Fruit fly (Drosophila melanogaster) S2 (cell line): Measurements from ENCODE around the gene CG13255.
A peak's percentile ranks its signal among the peaks of the same experiment; 100 is the strongest.

ENCODE experiments used
- CG8478 ChIP-seq: fragments of >200 bp; optimal IDR thresholded peaks from 2 replicates; lab custom pipeline; 2018
- CTCF ChIP-seq, 2 experiments: fragments of >200 bp; optimal IDR thresholded peaks; 2 replicates each; lab custom pipeline; 2018

The CG13255 gene

dm6 chr3L:20837040-20837830 lies at the start of gene CG13255:
CG13255 (plus strand) TSS chr3L:20837488.
- TF ChIP-seq CTCF (optimal IDR thresholded peaks at IDR 0.05; lab: Kevin White, UChicago), result no peak

DNA sequence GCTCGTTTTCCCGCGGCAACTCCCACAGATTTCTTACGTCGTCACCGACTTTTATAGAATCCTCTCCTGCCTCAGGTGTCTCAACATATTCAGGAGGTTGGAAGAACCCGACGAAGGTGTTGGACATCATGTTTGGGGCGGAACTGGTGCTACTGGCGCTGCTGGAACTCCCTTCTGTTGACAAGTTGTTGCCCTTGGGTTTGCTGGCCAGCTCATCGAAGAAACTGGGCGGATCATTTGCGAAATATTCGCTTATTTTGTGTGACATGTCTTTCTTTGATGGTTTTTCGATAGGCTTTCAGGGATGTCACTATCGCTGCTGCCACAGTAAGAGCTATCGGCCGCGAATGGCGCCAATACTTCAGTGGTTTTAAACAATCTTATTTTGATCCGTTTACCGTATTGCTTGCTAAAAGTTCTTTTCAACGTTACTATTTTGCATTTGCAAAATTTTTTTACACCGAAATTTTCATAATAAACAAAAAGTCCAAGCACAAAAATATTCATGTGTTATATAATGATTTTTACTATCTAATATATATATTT lies 49.4 kb upstream of the CG13255 start, which contains the start of gene CG11396:
TSS of gene CG11396 (minus strand) at position 303 of the 546 bp plus-strand sequence.
- TF ChIP-seq CTCF (optimal IDR thresholded peaks at IDR 0.05; lab: Kevin White, UChicago) (no peak), CG8478 (lab: Kevin White, UChicago) (no peak)

DNA sequence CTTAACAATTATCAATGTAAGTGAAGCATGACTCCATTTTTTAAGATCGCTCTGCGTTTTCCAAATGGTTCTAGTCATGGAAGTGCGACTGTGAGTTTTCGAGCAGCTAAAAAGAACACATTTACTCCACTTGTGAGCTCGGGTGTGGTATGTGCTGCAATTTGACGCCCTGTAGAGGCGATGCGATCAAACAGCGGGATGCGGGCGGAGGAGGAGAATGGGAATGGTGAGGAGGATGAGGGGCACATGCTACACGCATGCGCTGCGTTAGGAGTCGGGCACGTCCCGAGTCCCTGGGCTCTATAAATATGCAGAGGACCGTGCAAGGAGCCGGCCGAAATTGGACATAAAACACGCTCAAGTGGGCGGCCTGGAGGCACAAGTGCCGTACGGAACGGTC lies 48.0 kb upstream of the CG13255 start:
- TF ChIP-seq CTCF (optimal IDR thresholded peaks at IDR 0.05; lab: Kevin White, UChicago) (no peak), CG8478 (lab: Kevin White, UChicago) (no peak)

dm6 chr3L:20792693-20793092 lies 44.6 kb upstream of the CG13255 start, which contains the start of gene Six4:
Six4 (minus strand) TSS chr3L:20792777.
- TF ChIP-seq CTCF (optimal IDR thresholded peaks at IDR 0.05; lab: Kevin White, UChicago) (no peak), CG8478 (lab: Kevin White, UChicago) (no peak)

dm6 chr3L:20796757-20797156 lies 40.5 kb upstream of the CG13255 start:
- TF ChIP-seq CG8478 (lab: Kevin White, UChicago) (no peak), CTCF (optimal IDR thresholded peaks at IDR 0.05; lab: Kevin White, UChicago) (no peak)

- TF ChIP-seq CG8478 (lab: Kevin White, UChicago), result no peak
- no peak for TF ChIP-seq CTCF (optimal IDR thresholded peaks at IDR 0.05; lab: Kevin White, UChicago)
Observed at dm6 chr3L:20797379-20797778, 39.9 kb upstream of the CG13255 start.

dm6 chr3L:20798325-20798846 lies 38.9 kb upstream of the CG13255 start, which contains the start of the genes CG3698 and tzn:
CG3698 (minus strand) TSS chr3L:20798375.
tzn (plus strand) TSS chr3L:20798645.
- TF ChIP-seq CG8478 (lab: Kevin White, UChicago) (no peak), CTCF (optimal IDR thresholded peaks at IDR 0.05; lab: Kevin White, UChicago) (peak; percentile 86 to 91)

DNA sequence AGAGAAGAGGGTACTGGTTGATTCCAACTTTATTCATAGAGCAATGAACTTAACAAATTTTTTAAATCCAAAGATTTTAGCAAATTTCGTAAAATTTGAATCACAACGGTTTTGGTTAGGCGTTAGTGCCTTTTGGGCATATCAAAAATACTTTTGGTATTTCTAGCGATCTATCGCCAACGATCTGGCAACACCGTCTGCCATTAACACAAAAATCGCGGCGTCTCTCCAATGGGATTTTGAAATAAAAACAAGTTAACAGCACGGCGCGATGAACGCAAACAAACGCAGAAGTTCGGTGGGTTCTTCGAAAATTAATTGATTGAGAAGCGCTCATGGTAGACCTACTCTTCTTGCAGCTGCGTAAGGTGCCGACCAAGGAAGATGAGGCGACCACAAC lies 37.1 kb upstream of the CG13255 start, which contains the start of gene Spc105R:
TSS of gene Spc105R (plus strand) at position 203 of the 400 bp plus-strand sequence.
- TF ChIP-seq CG8478 (lab: Kevin White, UChicago), result no peak
- peak; percentile 3 to 32 for TF ChIP-seq CTCF (optimal IDR thresholded peaks at IDR 0.05; lab: Kevin White, UChicago)

- TF ChIP-seq CTCF (optimal IDR thresholded peaks at IDR 0.05; lab: Kevin White, UChicago) (no peak), CG8478 (lab: Kevin White, UChicago) (no peak)
Observed at dm6 chr3L:20809088-20809999, 27.9 kb upstream of the CG13255 start, which contains the start of the genes CG3634 and HIPP1. CG3634 (minus strand) TSS chr3L:20809272. HIPP1 (plus strand) TSS chr3L:20809669.

- TF ChIP-seq CG8478 (lab: Kevin White, UChicago) (no peak), CTCF (optimal IDR thresholded peaks at IDR 0.05; lab: Kevin White, UChicago) (no peak)
Observed at dm6 chr3L:20815666-20816375, 21.5 kb upstream of the CG13255 start, which contains the start of the genes CG3618 and Pka-R1. CG3618 (minus strand) TSS chr3L:20816075. Pka-R1 (plus strand) TSS chr3L:20816118.

DNA sequence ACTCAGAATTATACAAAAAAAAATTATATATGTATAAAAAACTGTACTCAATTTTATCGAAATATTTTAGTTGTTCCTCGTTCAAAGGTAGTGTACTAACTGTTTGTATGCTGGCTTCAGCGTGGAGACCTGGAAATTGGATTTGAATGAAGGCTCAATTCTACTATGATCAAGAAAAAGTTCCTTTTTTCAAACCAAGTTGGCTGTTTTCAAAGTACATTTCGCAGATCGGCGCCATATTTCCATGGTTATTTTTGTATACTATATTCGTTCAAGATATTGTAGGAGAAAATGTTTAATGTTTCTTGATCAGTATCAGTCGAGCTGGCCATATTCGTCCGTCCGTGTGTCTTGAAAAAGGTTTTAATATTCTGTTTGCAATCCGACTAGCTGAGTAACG lies 19.4 kb upstream of the CG13255 start, which contains the start of gene Mst77F:
TSS of gene Mst77F (minus strand) at position 101 of the 400 bp plus-strand sequence.
- TF ChIP-seq CTCF (optimal IDR thresholded peaks at IDR 0.05; lab: Kevin White, UChicago), result no peak
- no peak for TF ChIP-seq CG8478 (lab: Kevin White, UChicago)

dm6 chr3L:20823206-20823803 lies 14.0 kb upstream of the CG13255 start:
- TF ChIP-seq CG8478 (lab: Kevin White, UChicago), result no peak
- TF ChIP-seq CTCF (optimal IDR thresholded peaks at IDR 0.05; lab: Kevin White, UChicago), result no peak
